Worm (Caenorhabditis elegans) whole organism, mixed stage, embryonic: ENCODE data around the gene srlf-35.

ENCODE experiments used
- M03D4.4 ChIP-seq: sonication (generic microtip); optimal IDR thresholded peaks from 2 replicates; lab custom pipeline; 2017; ENCODE audit warnings: mild to moderate bottlenecking, missing genetic modification characterization, missing compliant biosample characterization
- blmp-1 ChIP-seq: fragments of 150-350 bp; optimal IDR thresholded peaks from 2 replicates; lab custom pipeline; 2014; ENCODE audit warnings: missing biosample characterization, missing genetic modification characterization
- elt-3 ChIP-seq: fragments of 150-350 bp; optimal IDR thresholded peaks from 2 replicates; lab custom pipeline; 2014; ENCODE audit warnings: missing biosample characterization, missing genetic modification characterization
- hlh-1 ChIP-seq: fragments of 150-350 bp; optimal IDR thresholded peaks from 2 replicates; lab custom pipeline; 2014; ENCODE audit warnings: missing biosample characterization, missing genetic modification reagents, missing genetic modification characterization
- mab-5 ChIP-seq: fragments of 150-350 bp; optimal IDR thresholded peaks from 2 replicates; lab custom pipeline; 2014; ENCODE audit warnings: missing biosample characterization, missing genetic modification characterization
- nhr-237 ChIP-seq: fragments of 150-350 bp; optimal IDR thresholded peaks from 2 replicates; lab custom pipeline; 2014; ENCODE audit warnings: missing biosample characterization, missing genetic modification characterization
- nhr-28 ChIP-seq: fragments of 150-350 bp; optimal IDR thresholded peaks from 2 replicates; lab custom pipeline; 2014; ENCODE audit warnings: missing biosample characterization, missing genetic modification characterization
- nhr-76 ChIP-seq: sonication (generic microtip); optimal IDR thresholded peaks from 2 replicates; lab custom pipeline; 2017; ENCODE audit warnings: missing biosample characterization, missing genetic modification characterization
- pha-4 ChIP-seq: fragments of 150-350 bp; optimal IDR thresholded peaks from 2 replicates; lab custom pipeline; 2018; ENCODE audit warnings: missing biosample characterization, missing genetic modification reagents, missing genetic modification characterization
- snpc-4 ChIP-seq: fragments of 150-350 bp; optimal IDR thresholded peaks from 2 replicates; lab custom pipeline; 2014; ENCODE audit warnings: missing biosample characterization, missing genetic modification characterization

ce11 chrV:534176-534575, 30.3 kb downstream of the srlf-35 start, which contains the start of gene nhr-132:
- TF ChIP-seq snpc-4 (tag; lab: Kevin White, UChicago) (no peak), nhr-28 (tag; lab: Kevin White, UChicago) (no peak), blmp-1 (tag; lab: Kevin White, UChicago) (no peak), M03D4.4 (tag; lab: Kevin White, UChicago) (no peak), pha-4 (tag; lab: Kevin White, UChicago) (no peak), nhr-76 (tag; lab: Kevin White, UChicago) (no peak), nhr-237 (tag; lab: Kevin White, UChicago) (no peak), hlh-1 (tag; lab: Kevin White, UChicago) (no peak), mab-5 (tag; lab: Kevin White, UChicago) (no peak), elt-3 (no peak)
